Fruit fly (Drosophila melanogaster) whole organism, embryonic: Measurements from ENCODE around the gene CG10481.

Experiments used
- Aef1 ChIP-seq: fragments of 200-800 bp; sonication (Bioruptor generic); IDR thresholded peaks from 3 replicates; pipeline ENCODE4 v1.3.6; 2022; ENCODE audit warnings: missing biosample characterization, missing genetic modification characterization
- CG10366 ChIP-seq: fragments of 200-800 bp; sonication (Bioruptor generic); IDR thresholded peaks from 2 replicates; pipeline ENCODE4 v1.3.6; 2022; ENCODE audit warnings: missing biosample characterization, missing genetic modification characterization
- CG10543 ChIP-seq: fragments of 200-800 bp; sonication (Bioruptor generic); optimal IDR thresholded peaks from 3 replicates; lab custom pipeline; 2017; ENCODE audit warnings: missing biosample characterization, mild to moderate bottlenecking, missing genetic modification characterization, moderate library complexity
- CG10654 ChIP-seq: fragments of 200-800 bp; sonication (Bioruptor generic); optimal IDR thresholded peaks from 2 replicates; lab custom pipeline; 2016; ENCODE audit warnings: missing biosample characterization, missing genetic modification characterization
- CG1233 ChIP-seq: fragments of 200-800 bp; sonication (Bioruptor generic); optimal IDR thresholded peaks from 4 replicates; lab custom pipeline; 2018; ENCODE audit warnings: missing biosample characterization, mild to moderate bottlenecking, missing genetic modification characterization
- CG12659 ChIP-seq: fragments of 200-800 bp; sonication (Bioruptor generic); optimal IDR thresholded peaks from 3 replicates; lab custom pipeline; 2017; ENCODE audit warnings: mild to moderate bottlenecking, missing biosample characterization, missing genetic modification reagents, missing genetic modification characterization
- CG13424 ChIP-seq: fragments of 200-800 bp; sonication (Bioruptor generic); optimal IDR thresholded peaks from 2 replicates; lab custom pipeline; 2019; ENCODE audit warnings: missing biosample characterization, mild to moderate bottlenecking, missing genetic modification characterization, moderate library complexity
- CG14050 ChIP-seq: fragments of 200-800 bp; sonication (Bioruptor generic); IDR thresholded peaks from 3 replicates; pipeline ENCODE4 v1.3.6; 2022; ENCODE audit warnings: missing biosample characterization, missing genetic modification characterization
- CG15601 ChIP-seq: fragments of 200-800 bp; sonication (Bioruptor generic); optimal IDR thresholded peaks from 3 replicates; lab custom pipeline; 2019; ENCODE audit warnings: missing biosample characterization, mild to moderate bottlenecking, missing genetic modification characterization, moderate library complexity
- CG16813 ChIP-seq: fragments of 200-800 bp; sonication (Bioruptor generic); IDR thresholded peaks from 3 replicates; pipeline ENCODE4 v1.3.6; 2022; ENCODE audit warnings: missing biosample characterization, missing genetic modification characterization; ENCODE audit not compliant: partially characterized antibody
- CG16863 ChIP-seq: fragments of 200-800 bp; sonication (Bioruptor generic); optimal IDR thresholded peaks from 3 replicates; lab custom pipeline; 2016; ENCODE audit warnings: missing biosample characterization, missing genetic modification characterization
- CG2120 ChIP-seq: fragments of 200-800 bp; sonication (Bioruptor generic); optimal IDR thresholded peaks from 3 replicates; lab custom pipeline; 2016; ENCODE audit warnings: missing biosample characterization, missing genetic modification characterization
- CG32767 ChIP-seq: fragments of 200-800 bp; sonication (Bioruptor generic); IDR thresholded peaks from 2 replicates; pipeline ENCODE4 v1.3.6; 2022; ENCODE audit warnings: missing biosample characterization, missing genetic modification characterization
- CG3726 ChIP-seq: fragments of 200-800 bp; sonication (Bioruptor generic); IDR thresholded peaks from 3 replicates; pipeline ENCODE4, ENCODE4 v1.3.6; 2022; ENCODE audit warnings: missing biosample characterization, missing genetic modification characterization
- CG4730 ChIP-seq: fragments of 200-800 bp; sonication (Bioruptor generic); IDR thresholded peaks from 2 replicates; pipeline ENCODE4 v1.3.6; 2022; ENCODE audit warnings: missing biosample characterization, missing genetic modification characterization
- CG5953 ChIP-seq: fragments of 200-800 bp; sonication (Bioruptor generic); IDR thresholded peaks from 2 replicates; pipeline ENCODE4 v1.3.6; 2022; ENCODE audit warnings: missing biosample characterization, missing genetic modification characterization
- CG8924 ChIP-seq: fragments of 200-800 bp; optimal IDR thresholded peaks from 3 replicates; lab custom pipeline; 2019; ENCODE audit warnings: missing biosample characterization, mild to moderate bottlenecking, missing genetic modification characterization, moderate library complexity
- CG9727 ChIP-seq: fragments of 200-800 bp; sonication (Bioruptor generic); optimal IDR thresholded peaks from 3 replicates; lab custom pipeline; 2017; ENCODE audit warnings: missing biosample characterization, mild to moderate bottlenecking, missing genetic modification characterization
- CG9932 ChIP-seq: fragments of 200-800 bp; sonication (Bioruptor generic); IDR thresholded peaks from 2 replicates; pipeline ENCODE4 v1.3.6; 2022; ENCODE audit warnings: missing biosample characterization, missing genetic modification characterization
- CoRest ChIP-seq: fragments of 200-800 bp; sonication (Bioruptor generic); optimal IDR thresholded peaks from 3 replicates; lab custom pipeline; 2018; ENCODE audit warnings: missing biosample characterization, mild to moderate bottlenecking, missing genetic modification characterization, moderate library complexity
- Deaf1 ChIP-seq: fragments of 200-800 bp; optimal IDR thresholded peaks from 3 replicates; lab custom pipeline; 2019; ENCODE audit warnings: missing biosample characterization, mild to moderate bottlenecking, missing genetic modification characterization, moderate library complexity
- Dll ChIP-seq: fragments of 200-800 bp; sonication (Bioruptor generic); IDR thresholded peaks from 4 replicates; pipeline ENCODE4 v1.3.6; 2022; ENCODE audit warnings: missing biosample characterization, missing genetic modification characterization; ENCODE audit not compliant: partially characterized antibody
- Doc2 ChIP-seq: fragments of 200-800 bp; sonication (Bioruptor generic); IDR thresholded peaks from 2 replicates; pipeline ENCODE4 v1.3.6; 2022; ENCODE audit warnings: missing biosample characterization, missing genetic modification characterization
- E2f1 ChIP-seq: fragments of 200-800 bp; sonication (Bioruptor generic); IDR thresholded peaks from 2 replicates; pipeline ENCODE4 v1.3.6; 2022; ENCODE audit warnings: missing biosample characterization, missing genetic modification characterization
- Eip74EF ChIP-seq, 2 experiments: fragments of 200-800 bp in 1 of 2; fragments of >200 bp in 1 of 2; sonication (Bioruptor generic) in 1 of 2; optimal IDR thresholded peaks; 2 replicates each; lab custom pipeline; 2017 to 2019; ENCODE audit warnings: missing biosample characterization in 2 of 2, missing genetic modification characterization in 2 of 2, mild to moderate bottlenecking in 1 of 2, moderate library complexity in 1 of 2
- Fer1 ChIP-seq: fragments of 200-800 bp; sonication (Bioruptor generic); optimal IDR thresholded peaks from 2 replicates; lab custom pipeline; 2017; ENCODE audit warnings: missing biosample characterization, mild to moderate bottlenecking, missing genetic modification characterization
- Mad ChIP-seq: fragments of 200-800 bp; sonication (Bioruptor generic); optimal IDR thresholded peaks from 2 replicates; lab custom pipeline; 2016; ENCODE audit warnings: missing biosample characterization, missing genetic modification characterization
- NFAT ChIP-seq: fragments of 200-800 bp; sonication (Bioruptor generic); IDR thresholded peaks from 2 replicates; pipeline ENCODE4 v1.3.6; 2022; ENCODE audit warnings: missing biosample characterization, missing genetic modification characterization
- Nf-YC ChIP-seq: fragments of 200-800 bp; optimal IDR thresholded peaks from 3 replicates; lab custom pipeline; 2019; ENCODE audit warnings: missing biosample characterization, mild to moderate bottlenecking, missing genetic modification characterization, moderate library complexity
- Stat92E ChIP-seq, 3 experiments: fragments of >200 bp in 2 of 3; fragments of 200-800 bp in 1 of 3; sonication (Bioruptor generic) in 1 of 3; optimal IDR thresholded peaks; 2 replicates each; lab custom pipeline; 2017 to 2019; ENCODE audit warnings: missing biosample characterization in 3 of 3, missing genetic modification characterization in 3 of 3, mild to moderate bottlenecking in 1 of 3, moderate library complexity in 1 of 3
- cwo ChIP-seq: fragments of 200-800 bp; sonication (Bioruptor generic); optimal IDR thresholded peaks from 3 replicates; lab custom pipeline; 2017; ENCODE audit warnings: missing biosample characterization, missing genetic modification characterization, mild to moderate bottlenecking, moderate library complexity, missing genetic modification reagents
- grn ChIP-seq: fragments of 200-800 bp; sonication (Bioruptor generic); optimal IDR thresholded peaks from 3 replicates; lab custom pipeline; 2017; ENCODE audit warnings: missing biosample characterization, missing genetic modification characterization
- insv ChIP-seq, 2 experiments: fragments of 200-800 bp; sonication (Bioruptor generic); optimal IDR thresholded peaks; 3 replicates each; lab custom pipeline; 2016 to 2018; ENCODE audit warnings: missing biosample characterization in 2 of 2, missing genetic modification characterization in 2 of 2
- inv ChIP-seq: fragments of 200-800 bp; sonication (Bioruptor generic); IDR thresholded peaks from 2 replicates; pipeline ENCODE4 v1.3.6; 2022; ENCODE audit warnings: missing biosample characterization, missing genetic modification characterization; ENCODE audit not compliant: partially characterized antibody
- kah ChIP-seq: fragments of 200-800 bp; sonication (Bioruptor generic); optimal IDR thresholded peaks from 2 replicates; lab custom pipeline; 2018; ENCODE audit warnings: missing biosample characterization, mild to moderate bottlenecking, missing genetic modification characterization
- lmd ChIP-seq: fragments of 200-800 bp; sonication (Bioruptor generic); IDR thresholded peaks from 2 replicates; pipeline ENCODE4 v1.3.6; 2022; ENCODE audit warnings: missing biosample characterization, missing genetic modification characterization
- lov ChIP-seq, 2 experiments: fragments of 200-800 bp in 1 of 2; fragments of >200 bp in 1 of 2; sonication (Bioruptor generic) in 1 of 2; IDR thresholded peaks in 1 of 2; optimal IDR thresholded peaks in 1 of 2; 2 replicates in 1 of 2; 3 replicates in 1 of 2; pipeline versions ENCODE4 v1.3.6 to Lab custom; 2017 to 2022; ENCODE audit warnings: missing biosample characterization in 1 of 2, missing genetic modification characterization in 1 of 2
- mirr ChIP-seq: fragments of 200-800 bp; sonication (Bioruptor generic); optimal IDR thresholded peaks from 3 replicates; lab custom pipeline; 2018; ENCODE audit warnings: missing biosample characterization, mild to moderate bottlenecking, missing genetic modification characterization
- otp ChIP-seq: fragments of 200-800 bp; sonication (Bioruptor generic); IDR thresholded peaks from 3 replicates; pipeline ENCODE4, ENCODE4 v1.3.6; 2022; ENCODE audit warnings: missing biosample characterization, missing genetic modification characterization
- pnt ChIP-seq: fragments of 200-800 bp; sonication (Bioruptor generic); optimal IDR thresholded peaks from 3 replicates; lab custom pipeline; 2016; ENCODE audit warnings: missing biosample characterization, missing genetic modification characterization
- prd ChIP-seq, 3 experiments: fragments of >200 bp in 2 of 3; fragments of 200-800 bp in 1 of 3; sonication (Bioruptor generic) in 1 of 3; optimal IDR thresholded peaks in 2 of 3; IDR thresholded peaks in 1 of 3; 2 replicates in 2 of 3; 3 replicates in 1 of 3; pipeline versions ENCODE4 v1.3.6 to Lab custom; 2017 to 2022; ENCODE audit warnings: missing biosample characterization in 1 of 3, missing genetic modification characterization in 1 of 3
- schlank ChIP-seq: fragments of 200-800 bp; sonication (Bioruptor generic); optimal IDR thresholded peaks from 2 replicates; lab custom pipeline; 2018; ENCODE audit warnings: missing biosample characterization, mild to moderate bottlenecking, missing genetic modification characterization
- sob ChIP-seq: fragments of 200-800 bp; sonication (Bioruptor generic); IDR thresholded peaks from 2 replicates; pipeline ENCODE4 v1.3.6; 2022; ENCODE audit warnings: missing biosample characterization, missing genetic modification characterization
- sug ChIP-seq: fragments of 200-800 bp; optimal IDR thresholded peaks from 2 replicates; lab custom pipeline; 2019; ENCODE audit warnings: missing biosample characterization, mild to moderate bottlenecking, missing genetic modification characterization, moderate library complexity
- wek ChIP-seq: fragments of 200-800 bp; sonication (Bioruptor generic); optimal IDR thresholded peaks from 3 replicates; lab custom pipeline; 2018; ENCODE audit warnings: missing biosample characterization, mild to moderate bottlenecking, missing genetic modification characterization, moderate library complexity
- wor ChIP-seq: fragments of 200-800 bp; sonication (Bioruptor generic); IDR thresholded peaks from 2 replicates; pipeline ENCODE4 v1.3.6; 2022; ENCODE audit warnings: missing biosample characterization, missing genetic modification characterization
- zfh2 ChIP-seq: fragments of 200-800 bp; sonication (Bioruptor generic); optimal IDR thresholded peaks from 2 replicates; lab custom pipeline; 2016; ENCODE audit warnings: missing biosample characterization, missing genetic modification characterization

CG10481 gene

dm6 chr2L:19935085-19935846 is 42.9 kb upstream of the CG10481 start:
- TF ChIP-seq pnt (GFP tag; lab: Kevin White, UChicago) (no peak), CG5953 (0 out of 2 replicates have a peak, but pooled peaks have one; percentile 11), lmd (no peak), CG9727 (GFP tag; lab: Kevin White, UChicago) (peak; percentile 21), zfh2 (GFP tag; lab: Kevin White, UChicago) (peak; percentile 4), Fer1 (peak; percentile 52), inv (GFP tag; lab: Robert Waterston, UW) (no peak), CG9932 (GFP tag; lab: Robert Waterston, UW) (0 out of 2 replicates have a peak, but pooled peaks have one; percentile 24), schlank (tag; lab: Kevin White, UChicago) (no peak), CoRest (tag; lab: Kevin White, UChicago) (peak; percentile 10), Doc2 (no peak), Stat92E (GFP tag; optimal IDR thresholded peaks at IDR 0.05; lab: Kevin White, UChicago) (peak in 1 of 3 experiments; percentile 39), CG32767 (GFP tag; lab: Robert Waterston, UW) (peak; percentile 23; the same call in 1 of the 2 replicates), sob (peak; percentile 70), insv (GFP tag; optimal IDR thresholded peaks at IDR 0.05; lab: Kevin White, UChicago) (peak in 1 of 2 experiments; percentile 76), Eip74EF (GFP tag; optimal IDR thresholded peaks at IDR 0.05; lab: Kevin White, UChicago) (peak in 1 of 2 experiments; percentile 37), CG3726 (GFP tag; lab: Robert Waterston, UW) (no peak), E2f1 (GFP tag; lab: Robert Waterston, UW) (peak; percentile 29; the same call in 1 of the 2 replicates), Mad (GFP tag; lab: Kevin White, UChicago) (peak; percentile 26), wor (GFP tag; lab: Robert Waterston, UW) (no peak), Aef1 (GFP tag; lab: Robert Waterston, UW) (no peak), CG16813 (GFP tag; lab: Robert Waterston, UW) (0 out of 3 replicates have a peak, but pooled peaks have one; percentile 29), sug (tag; lab: Kevin White, UChicago) (peak; percentile 54), lov (optimal IDR thresholded peaks at IDR 0.05; lab: Kevin White, UChicago) (no peak), lov (GFP tag; IDR thresholded peaks at IDR 0.05; lab: Robert Waterston, UW) (0 out of 3 replicates have a peak, but pooled peaks have one; percentile 34), CG2120 (GFP tag; lab: Kevin White, UChicago) (no peak), CG13424 (tag; lab: Kevin White, UChicago) (peak; percentile 24), kah (GFP tag; lab: Kevin White, UChicago) (no peak), mirr (GFP tag; lab: Kevin White, UChicago) (peak; percentile 33), CG10654 (no peak), Dll (GFP tag; lab: Robert Waterston, UW) (no peak), Deaf1 (tag; lab: Kevin White, UChicago) (peak; percentile 99), CG10366 (no peak), NFAT (GFP tag; lab: Robert Waterston, UW) (peak; percentile 51), CG10543 (GFP tag; lab: Kevin White, UChicago) (peak; percentile 82), otp (GFP tag; lab: Robert Waterston, UW) (peak; percentile 74; the same call in 2 of the 3 replicates), CG16863 (GFP tag; lab: Kevin White, UChicago) (no peak), CG14050 (GFP tag; lab: Robert Waterston, UW) (0 out of 3 replicates have a peak, but pooled peaks have one; percentile 21), CG15601 (tag; lab: Kevin White, UChicago) (no peak), CG4730 (GFP tag; lab: Robert Waterston, UW) (no peak), CG1233 (GFP tag; lab: Kevin White, UChicago) (peak; percentile 26), prd (optimal IDR thresholded peaks at IDR 0.05; lab: Kevin White, UChicago) (no peak), prd (GFP tag; IDR thresholded peaks at IDR 0.05; lab: Robert Waterston, UW) (no peak), CG12659 (GFP tag; lab: Kevin White, UChicago) (peak; percentile 31), cwo (GFP tag; lab: Kevin White, UChicago) (peak; percentile 44), grn (peak; percentile 69), wek (peak; percentile 41), CG8924 (tag; lab: Kevin White, UChicago) (peak; percentile 34), Nf-YC (peak; percentile 7)
